Worm (Caenorhabditis elegans) whole organism, L1 larva: Measurements from ENCODE around the gene F26D11.12.

Experiments used
- C16A3.4 ChIP-seq: fragments of 150-350 bp; optimal IDR thresholded peaks from 2 replicates; lab custom pipeline; 2014; ENCODE audit warnings: missing biosample characterization, missing genetic modification characterization
- C34B4.2 ChIP-seq: sonication (generic microtip); optimal IDR thresholded peaks from 2 replicates; lab custom pipeline; 2017; ENCODE audit warnings: mild to moderate bottlenecking, missing genetic modification characterization, missing compliant biosample characterization
- F16B12.6 ChIP-seq: fragments of 150-350 bp; optimal IDR thresholded peaks from 2 replicates; lab custom pipeline; 2014; ENCODE audit warnings: missing biosample characterization, missing genetic modification characterization
- aha-1 ChIP-seq: fragments of 150-350 bp; optimal IDR thresholded peaks from 2 replicates; lab custom pipeline; 2014; ENCODE audit warnings: missing biosample characterization, missing genetic modification characterization
- alr-1 ChIP-seq: fragments of 200-800 bp; sonication (Bioruptor generic); optimal IDR thresholded peaks from 2 replicates; lab custom pipeline; 2018; ENCODE audit warnings: borderline replicate concordance, mild to moderate bottlenecking, missing genetic modification characterization, missing compliant biosample characterization
- ama-1 ChIP-seq: fragments of 150-350 bp; optimal IDR thresholded peaks from 2 replicates; lab custom pipeline; 2014
- blmp-1 ChIP-seq: fragments of 150-350 bp; optimal IDR thresholded peaks from 2 replicates; lab custom pipeline; 2014; ENCODE audit warnings: missing biosample characterization, missing genetic modification characterization
- ceh-8 ChIP-seq: fragments of 200-800 bp; sonication (Bioruptor generic); optimal IDR thresholded peaks from 2 replicates; lab custom pipeline; 2018; ENCODE audit warnings: mild to moderate bottlenecking, missing genetic modification characterization, moderate library complexity, missing compliant biosample characterization
- ceh-82 ChIP-seq, 3 experiments: fragments of 150-350 bp in 1 of 3; sonication (generic microtip) in 2 of 3; optimal IDR thresholded peaks; 2 replicates each; lab custom pipeline; 2014 to 2017; ENCODE audit warnings: missing biosample characterization in 3 of 3, missing genetic modification characterization in 3 of 3
- ceh-88 ChIP-seq: fragments of 200-800 bp; sonication (Bioruptor generic); IDR thresholded peaks from 2 replicates; pipeline ENCODE4 v1.3.6; 2022; ENCODE audit warnings: missing genetic modification characterization, missing compliant biosample characterization
- dpl-1 ChIP-seq, 3 experiments: fragments of 150-350 bp in 2 of 3; sonication (generic microtip) in 1 of 3; optimal IDR thresholded peaks; 2 replicates each; lab custom pipeline; 2014 to 2017; ENCODE audit warnings: missing biosample characterization in 3 of 3, missing genetic modification characterization in 3 of 3, missing genetic modification reagents in 3 of 3
- efl-1 ChIP-seq, 4 experiments: fragments of 150-350 bp; optimal IDR thresholded peaks in 3 of 4; peaks in 1 of 4; 1 replicate in 1 of 4; 2 replicates in 3 of 4; lab custom pipeline; 2014; ENCODE audit warnings: missing biosample characterization in 2 of 4, missing genetic modification characterization in 2 of 4, missing genetic modification reagents in 2 of 4
- efl-3 ChIP-seq: fragments of 200-800 bp; sonication (Bioruptor generic); optimal IDR thresholded peaks from 2 replicates; lab custom pipeline; 2018; ENCODE audit warnings: mild to moderate bottlenecking, missing genetic modification characterization, missing compliant biosample characterization
- egl-27 ChIP-seq, 2 experiments: fragments of 150-350 bp in 1 of 2; sonication (generic microtip); optimal IDR thresholded peaks; 3 replicates each; lab custom pipeline; 2017 to 2018; ENCODE audit warnings: missing biosample characterization in 2 of 2, missing genetic modification characterization in 2 of 2, missing genetic modification reagents in 2 of 2
- elt-2 ChIP-seq: sonication (generic microtip); optimal IDR thresholded peaks from 2 replicates; lab custom pipeline; 2016; ENCODE audit warnings: missing genetic modification characterization, mild to moderate bottlenecking, inconsistent platforms, missing compliant biosample characterization, missing genetic modification reagents
- elt-3 ChIP-seq, 6 experiments: fragments of 150-350 bp in 1 of 6; sonication (generic microtip); optimal IDR thresholded peaks; 2 replicates each; lab custom pipeline; 2017 to 2018; ENCODE audit warnings: missing biosample characterization in 6 of 6, missing genetic modification characterization in 6 of 6, inconsistent platforms in 1 of 6
- ets-5 ChIP-seq: fragments of 200-800 bp; sonication (Bioruptor generic); IDR thresholded peaks from 2 replicates; pipeline ENCODE4 v1.3.6; 2022; ENCODE audit warnings: missing genetic modification characterization, missing compliant biosample characterization
- fkh-10 ChIP-seq: sonication (generic microtip); optimal IDR thresholded peaks from 2 replicates; lab custom pipeline; 2017; ENCODE audit warnings: missing biosample characterization, missing genetic modification reagents, missing genetic modification characterization
- fkh-4 ChIP-seq: sonication (generic microtip); optimal IDR thresholded peaks from 2 replicates; lab custom pipeline; 2016; ENCODE audit warnings: missing compliant biosample characterization, missing genetic modification characterization, borderline replicate concordance
- fkh-8 ChIP-seq: sonication (generic microtip); optimal IDR thresholded peaks from 2 replicates; lab custom pipeline; 2016; ENCODE audit warnings: mild to moderate bottlenecking, missing genetic modification characterization, missing compliant biosample characterization
- hpl-2 ChIP-seq: fragments of 150-350 bp; optimal IDR thresholded peaks from 2 replicates; lab custom pipeline; 2014; ENCODE audit warnings: missing biosample characterization, missing genetic modification reagents, missing genetic modification characterization
- isw-1 ChIP-seq: fragments of 200-800 bp; sonication (Bioruptor generic); IDR thresholded peaks from 2 replicates; pipeline ENCODE4 v1.3.6; 2022; ENCODE audit warnings: missing genetic modification characterization, missing compliant biosample characterization
- lin-13 ChIP-seq: fragments of 150-350 bp; optimal IDR thresholded peaks from 2 replicates; lab custom pipeline; 2014; ENCODE audit warnings: missing biosample characterization, missing genetic modification reagents, missing genetic modification characterization
- lin-14 ChIP-seq: fragments of 200-800 bp; sonication (Bioruptor generic); optimal IDR thresholded peaks from 2 replicates; lab custom pipeline; 2018; ENCODE audit warnings: mild to moderate bottlenecking, missing genetic modification characterization, moderate library complexity, missing compliant biosample characterization
- lin-35 ChIP-seq, 2 experiments: fragments of 150-350 bp; optimal IDR thresholded peaks; 2 replicates each; lab custom pipeline; 2014; ENCODE audit warnings: missing biosample characterization in 2 of 2, missing genetic modification characterization in 2 of 2, missing genetic modification reagents in 2 of 2
- lsy-2 ChIP-seq, 2 experiments: fragments of 150-350 bp; optimal IDR thresholded peaks; 2 replicates each; lab custom pipeline; 2014; ENCODE audit warnings: missing biosample characterization in 2 of 2, missing genetic modification characterization in 2 of 2
- mab-9 ChIP-seq: fragments of 200-800 bp; sonication (Bioruptor generic); IDR thresholded peaks from 2 replicates; pipeline ENCODE4 v1.3.6; 2022; ENCODE audit warnings: missing genetic modification reagents, missing genetic modification characterization, missing compliant biosample characterization
- mdl-1 ChIP-seq, 2 experiments: fragments of 150-350 bp; optimal IDR thresholded peaks; 2 replicates each; lab custom pipeline; 2014 to 2017; ENCODE audit warnings: missing biosample characterization in 2 of 2, missing genetic modification characterization in 2 of 2, inconsistent platforms in 1 of 2
- mep-1 ChIP-seq: fragments of 150-350 bp; optimal IDR thresholded peaks from 2 replicates; lab custom pipeline; 2014; ENCODE audit warnings: missing biosample characterization, missing genetic modification characterization
- nhr-11 ChIP-seq: fragments of 150-350 bp; optimal IDR thresholded peaks from 2 replicates; lab custom pipeline; 2014; ENCODE audit warnings: missing biosample characterization, missing genetic modification characterization
- nhr-12 ChIP-seq: sonication (generic microtip); optimal IDR thresholded peaks from 2 replicates; lab custom pipeline; 2017; ENCODE audit warnings: missing biosample characterization, missing genetic modification characterization
- nhr-20 ChIP-seq: sonication (generic microtip); optimal IDR thresholded peaks from 2 replicates; lab custom pipeline; 2016; ENCODE audit warnings: mild to moderate bottlenecking, missing genetic modification characterization, missing compliant biosample characterization
- nhr-28 ChIP-seq: fragments of 150-350 bp; optimal IDR thresholded peaks from 2 replicates; lab custom pipeline; 2014; ENCODE audit warnings: missing biosample characterization, missing genetic modification characterization
- nhr-47 ChIP-seq: sonication (generic microtip); optimal IDR thresholded peaks from 2 replicates; lab custom pipeline; 2016; ENCODE audit warnings: mild to moderate bottlenecking, missing genetic modification characterization, moderate library complexity, missing compliant biosample characterization
- nhr-71 ChIP-seq: sonication (generic microtip); optimal IDR thresholded peaks from 2 replicates; lab custom pipeline; 2016; ENCODE audit warnings: mild to moderate bottlenecking, missing genetic modification characterization, moderate library complexity, missing compliant biosample characterization
- nhr-77 ChIP-seq: fragments of 150-350 bp; optimal IDR thresholded peaks from 2 replicates; lab custom pipeline; 2014; ENCODE audit warnings: missing biosample characterization, missing genetic modification characterization
- nhr-84 ChIP-seq: sonication (generic microtip); optimal IDR thresholded peaks from 2 replicates; lab custom pipeline; 2017; ENCODE audit warnings: missing biosample characterization, missing genetic modification characterization
- nhr-85 ChIP-seq: sonication (generic microtip); peaks from one replicate; lab custom pipeline; 2016; ENCODE audit warnings: missing genetic modification characterization, inconsistent platforms, missing compliant biosample characterization
- nhr-90 ChIP-seq: sonication (generic microtip); optimal IDR thresholded peaks from 2 replicates; lab custom pipeline; 2016; ENCODE audit warnings: mild to moderate bottlenecking, missing genetic modification characterization, missing compliant biosample characterization; ENCODE audit not compliant: poor library complexity
- rnt-1 ChIP-seq: sonication (generic microtip); optimal IDR thresholded peaks from 2 replicates; lab custom pipeline; 2016; ENCODE audit warnings: mild to moderate bottlenecking, missing genetic modification characterization, moderate library complexity, missing compliant biosample characterization
- skn-1 ChIP-seq: fragments of 150-350 bp; optimal IDR thresholded peaks from 2 replicates; lab custom pipeline; 2014; ENCODE audit warnings: missing biosample characterization, missing genetic modification characterization
- snu-23 ChIP-seq: sonication (generic microtip); optimal IDR thresholded peaks from 2 replicates; lab custom pipeline; 2016; ENCODE audit warnings: missing genetic modification characterization, missing compliant biosample characterization
- sptf-1 ChIP-seq: fragments of 150-350 bp; optimal IDR thresholded peaks from 2 replicates; lab custom pipeline; 2014; ENCODE audit warnings: missing biosample characterization, missing genetic modification characterization
- tbx-2 ChIP-seq: sonication (generic microtip); optimal IDR thresholded peaks from 2 replicates; lab custom pipeline; 2016; ENCODE audit warnings: missing genetic modification characterization, missing compliant biosample characterization
- unc-86 ChIP-seq: sonication (generic microtip); optimal IDR thresholded peaks from 2 replicates; lab custom pipeline; 2016; ENCODE audit warnings: missing genetic modification characterization, missing compliant biosample characterization
- zip-4 ChIP-seq: fragments of 200-800 bp; sonication (Bioruptor generic); optimal IDR thresholded peaks from 2 replicates; lab custom pipeline; 2018; ENCODE audit warnings: mild to moderate bottlenecking, missing genetic modification characterization, moderate library complexity, missing compliant biosample characterization
- ztf-11 ChIP-seq, 2 experiments: sonication (generic microtip); optimal IDR thresholded peaks; 2 replicates each; lab custom pipeline; 2016 to 2017; ENCODE audit warnings: missing genetic modification characterization in 2 of 2, missing biosample characterization in 1 of 2, missing compliant biosample characterization in 1 of 2
- ztf-4 ChIP-seq: fragments of 150-350 bp; optimal IDR thresholded peaks from 2 replicates; lab custom pipeline; 2014; ENCODE audit warnings: missing biosample characterization, missing genetic modification characterization

F26D11.12 gene

ce11 chrV:7978798-7979197, 23.7 kb upstream of the F26D11.12 start (continued):
- TF ChIP-seq mab-9 (GFP tag; lab: Robert Waterston, UW) (no peak), ama-1 (lab: Kevin White, UChicago) (no peak), fkh-10 (GFP tag; lab: Kevin White, UChicago) (no peak), snu-23 (peak; percentile 56), nhr-85 (tag; lab: Kevin White, UChicago) (peak; percentile 79), F16B12.6 (tag; lab: Kevin White, UChicago) (peak; percentile 10), ets-5 (no peak), nhr-77 (tag; lab: Kevin White, UChicago) (no peak), nhr-71 (tag; lab: Kevin White, UChicago) (peak; percentile 7), nhr-84 (no peak), unc-86 (tag; lab: Kevin White, UChicago) (no peak), efl-3 (GFP tag; lab: Kevin White, UChicago) (no peak), dpl-1 (GFP tag; optimal IDR thresholded peaks at IDR 0.05; lab: Kevin White, UChicago) (peak in 2 of 3 experiments; percentile 12 to 31), mep-1 (peak; percentile 24), fkh-4 (no peak), elt-3 (tag; optimal IDR thresholded peaks at IDR 0.05; lab: Kevin White, UChicago) (peak in 2 of 6 experiments; percentile 3 to 75), lin-13 (GFP tag; lab: Kevin White, UChicago) (no peak), tbx-2 (no peak), efl-1 (optimal IDR thresholded peaks at IDR 0.05; lab: Kevin White, UChicago) (peak; percentile 13 to 20), efl-1 (GFP tag; optimal IDR thresholded peaks at IDR 0.05 in 1 of 2; lab: Kevin White, UChicago) (peak in 1 of 2 experiments; percentile 93), egl-27 (tag; optimal IDR thresholded peaks at IDR 0.05; lab: Kevin White, UChicago) (no peak), blmp-1 (tag; lab: Kevin White, UChicago) (peak; percentile 77), ztf-11 (tag; optimal IDR thresholded peaks at IDR 0.05; lab: Kevin White, UChicago) (no peak), nhr-12 (tag; lab: Kevin White, UChicago) (no peak), ztf-4 (tag; lab: Kevin White, UChicago) (no peak), nhr-20 (tag; lab: Kevin White, UChicago) (peak; percentile 56), sptf-1 (no peak), mdl-1 (tag; optimal IDR thresholded peaks at IDR 0.05; lab: Kevin White, UChicago) (peak in 1 of 2 experiments; percentile 27), aha-1 (tag; lab: Kevin White, UChicago) (no peak), C34B4.2 (tag; lab: Kevin White, UChicago) (no peak), ceh-82 (tag; optimal IDR thresholded peaks at IDR 0.05; lab: Kevin White, UChicago) (no peak), nhr-47 (tag; lab: Kevin White, UChicago) (no peak), C16A3.4 (tag; lab: Kevin White, UChicago) (peak; percentile 46), lin-35 (GFP tag; optimal IDR thresholded peaks at IDR 0.05; lab: Kevin White, UChicago) (peak in 1 of 2 experiments; percentile 65), rnt-1 (tag; lab: Kevin White, UChicago) (no peak), nhr-28 (tag; lab: Kevin White, UChicago) (no peak), nhr-11 (no peak), alr-1 (tag; lab: Kevin White, UChicago) (no peak), hpl-2 (no peak), zip-4 (no peak), ceh-8 (GFP tag; lab: Kevin White, UChicago) (no peak)

ce11 chrV:7977701-7978461, 22.8 kb upstream of the F26D11.12 start, which contains the start of gene let-413:
Gene let-413 (minus strand): TSS chrV:7977776.
- TF ChIP-seq isw-1 (GFP tag; lab: Robert Waterston, UW) = no peak
- TF ChIP-seq nhr-90 = peak; percentile 17
- TF ChIP-seq mep-1 = peak; percentile 9
- peak in 1 of 2 experiments; percentile 7 for TF ChIP-seq lsy-2 (tag; optimal IDR thresholded peaks at IDR 0.05; lab: Kevin White, UChicago)
- TF ChIP-seq lin-35 (GFP tag; optimal IDR thresholded peaks at IDR 0.05; lab: Kevin White, UChicago) = peak in 1 of 2 experiments; percentile 15
- peak; percentile 12 for TF ChIP-seq fkh-8
- TF ChIP-seq efl-1 (optimal IDR thresholded peaks at IDR 0.05; lab: Kevin White, UChicago) = no peak
- peak in 1 of 2 experiments; percentile 31 for TF ChIP-seq efl-1 (GFP tag; optimal IDR thresholded peaks at IDR 0.05 in 1 of 2; lab: Kevin White, UChicago)
- peak; percentile 33 for TF ChIP-seq elt-2 (tag; lab: Kevin White, UChicago)
- TF ChIP-seq elt-3 (tag; optimal IDR thresholded peaks at IDR 0.05; lab: Kevin White, UChicago) = peak in 1 of 6 experiments; percentile 6
- TF ChIP-seq ceh-82 (tag; optimal IDR thresholded peaks at IDR 0.05; lab: Kevin White, UChicago) = peak in 1 of 3 experiments; percentile 35
- no peak for TF ChIP-seq rnt-1 (tag; lab: Kevin White, UChicago)
- no peak for TF ChIP-seq skn-1 (tag; lab: Kevin White, UChicago)
- no peak for TF ChIP-seq ceh-88
- peak; percentile 72 for TF ChIP-seq lin-14 (GFP tag; lab: Kevin White, UChicago)
